Worm (Caenorhabditis elegans) whole organism, L3 larva: ENCODE results near the gene F34H10.5.
"Not testable (repeated sequence)": the region's sequence is repeated elsewhere in the genome, so short reads cannot be mapped to it uniquely, and the experiment has no call there.

Experiments
- R02D3.7 ChIP-seq: fragments of 150-350 bp; optimal IDR thresholded peaks from 2 replicates; lab custom pipeline; 2014; ENCODE audit warnings: missing biosample characterization, missing genetic modification characterization
- ceh-16 ChIP-seq: sonication (generic microtip); optimal IDR thresholded peaks from 2 replicates; lab custom pipeline; 2017; ENCODE audit warnings: missing biosample characterization, missing genetic modification characterization
- ceh-82 ChIP-seq: fragments of 150-350 bp; optimal IDR thresholded peaks from 2 replicates; lab custom pipeline; 2014; ENCODE audit warnings: missing biosample characterization, missing genetic modification characterization
- ceh-9 ChIP-seq: sonication (generic microtip); optimal IDR thresholded peaks from 2 replicates; lab custom pipeline; 2018; ENCODE audit warnings: missing biosample characterization, missing genetic modification characterization
- egl-5 ChIP-seq: fragments of 150-350 bp; optimal IDR thresholded peaks from 2 replicates; lab custom pipeline; 2017; ENCODE audit warnings: missing biosample characterization, missing genetic modification reagents, missing genetic modification characterization, inconsistent platforms
- elt-1 ChIP-seq: fragments of 150-350 bp; optimal IDR thresholded peaks from 2 replicates; lab custom pipeline; 2014; ENCODE audit warnings: missing biosample characterization, missing genetic modification characterization
- elt-2 ChIP-seq: sonication (generic microtip); optimal IDR thresholded peaks from 2 replicates; lab custom pipeline; 2016; ENCODE audit warnings: missing genetic modification reagents, mild to moderate bottlenecking, missing genetic modification characterization, missing compliant biosample characterization
- elt-3 ChIP-seq, 3 experiments: fragments of 150-350 bp in 1 of 3; sonication (generic microtip) in 2 of 3; optimal IDR thresholded peaks; 2 replicates in 2 of 3; 4 replicates in 1 of 3; lab custom pipeline; 2014 to 2017; ENCODE audit warnings: missing biosample characterization in 3 of 3, missing genetic modification characterization in 3 of 3
- fos-1 ChIP-seq: fragments of 150-350 bp; optimal IDR thresholded peaks from 2 replicates; lab custom pipeline; 2014; ENCODE audit warnings: missing biosample characterization, missing genetic modification characterization
- hmg-11 ChIP-seq: sonication (generic microtip); optimal IDR thresholded peaks from 2 replicates; lab custom pipeline; 2016; ENCODE audit warnings: missing genetic modification characterization, missing compliant biosample characterization
- jun-1 ChIP-seq: fragments of 150-350 bp; optimal IDR thresholded peaks from 2 replicates; lab custom pipeline; 2014; ENCODE audit warnings: missing biosample characterization, missing genetic modification reagents, missing genetic modification characterization
- lin-15B ChIP-seq: fragments of 150-350 bp; optimal IDR thresholded peaks from 2 replicates; lab custom pipeline; 2014; ENCODE audit warnings: missing biosample characterization, missing genetic modification characterization
- lin-39 ChIP-seq: fragments of 150-350 bp; optimal IDR thresholded peaks from 2 replicates; lab custom pipeline; 2018; ENCODE audit warnings: missing biosample characterization, missing genetic modification reagents, missing genetic modification characterization
- lsy-12 ChIP-seq: sonication (generic microtip); optimal IDR thresholded peaks from 2 replicates; lab custom pipeline; 2016; ENCODE audit warnings: mild to moderate bottlenecking, missing genetic modification characterization, missing compliant biosample characterization
- mdl-1 ChIP-seq: fragments of 150-350 bp; optimal IDR thresholded peaks from 2 replicates; lab custom pipeline; 2014; ENCODE audit warnings: missing biosample characterization, missing genetic modification characterization
- nfya-1 ChIP-seq: sonication (generic microtip); optimal IDR thresholded peaks from 2 replicates; lab custom pipeline; 2017; ENCODE audit warnings: missing genetic modification characterization, mild to moderate bottlenecking, missing compliant biosample characterization, antibody characterized with exemption, moderate library complexity; ENCODE audit not compliant: insufficient read depth
- nhr-23 ChIP-seq: fragments of 150-350 bp; optimal IDR thresholded peaks from 2 replicates; lab custom pipeline; 2014; ENCODE audit warnings: missing biosample characterization, missing genetic modification reagents, missing genetic modification characterization
- nhr-25 ChIP-seq: sonication (generic microtip); optimal IDR thresholded peaks from 2 replicates; lab custom pipeline; 2017; ENCODE audit warnings: missing biosample characterization, missing genetic modification characterization
- nhr-28 ChIP-seq: fragments of 150-350 bp; optimal IDR thresholded peaks from 2 replicates; lab custom pipeline; 2014; ENCODE audit warnings: missing biosample characterization, missing genetic modification characterization
- nhr-43 ChIP-seq: sonication (generic microtip); optimal IDR thresholded peaks from 2 replicates; lab custom pipeline; 2016; ENCODE audit warnings: mild to moderate bottlenecking, missing genetic modification characterization, missing compliant biosample characterization; ENCODE audit not compliant: poor library complexity, severe bottlenecking
- nhr-67 ChIP-seq: fragments of 150-350 bp; optimal IDR thresholded peaks from 2 replicates; lab custom pipeline; 2014; ENCODE audit warnings: missing biosample characterization, missing genetic modification characterization
- nhr-77 ChIP-seq: fragments of 150-350 bp; optimal IDR thresholded peaks from 2 replicates; lab custom pipeline; 2014; ENCODE audit warnings: missing biosample characterization, missing genetic modification characterization
- pha-4 ChIP-seq: fragments of 150-350 bp; optimal IDR thresholded peaks from 2 replicates; lab custom pipeline; 2014; ENCODE audit warnings: missing biosample characterization, missing genetic modification reagents, missing genetic modification characterization
- snpc-4 ChIP-seq: fragments of 150-350 bp; optimal IDR thresholded peaks from 2 replicates; lab custom pipeline; 2014; ENCODE audit warnings: missing biosample characterization, missing genetic modification characterization
- tbx-2 ChIP-seq: sonication (generic microtip); optimal IDR thresholded peaks from 2 replicates; lab custom pipeline; 2016; ENCODE audit warnings: mild to moderate bottlenecking, missing genetic modification characterization, missing compliant biosample characterization
- unc-39 ChIP-seq: sonication (generic microtip); optimal IDR thresholded peaks from 4 replicates; lab custom pipeline; 2017; ENCODE audit warnings: missing biosample characterization, missing genetic modification characterization
- unc-62 ChIP-seq: fragments of 150-350 bp; sonication (generic microtip); optimal IDR thresholded peaks from 4 replicates; lab custom pipeline; 2014; ENCODE audit warnings: missing biosample characterization, missing genetic modification reagents, missing genetic modification characterization
- ztf-11 ChIP-seq: fragments of 150-350 bp; optimal IDR thresholded peaks from 2 replicates; lab custom pipeline; 2014; ENCODE audit warnings: missing biosample characterization, missing genetic modification characterization
- ztf-4 ChIP-seq: fragments of 150-350 bp; optimal IDR thresholded peaks from 2 replicates; lab custom pipeline; 2014; ENCODE audit warnings: missing biosample characterization, missing genetic modification characterization

F34H10.5 gene

DNA sequence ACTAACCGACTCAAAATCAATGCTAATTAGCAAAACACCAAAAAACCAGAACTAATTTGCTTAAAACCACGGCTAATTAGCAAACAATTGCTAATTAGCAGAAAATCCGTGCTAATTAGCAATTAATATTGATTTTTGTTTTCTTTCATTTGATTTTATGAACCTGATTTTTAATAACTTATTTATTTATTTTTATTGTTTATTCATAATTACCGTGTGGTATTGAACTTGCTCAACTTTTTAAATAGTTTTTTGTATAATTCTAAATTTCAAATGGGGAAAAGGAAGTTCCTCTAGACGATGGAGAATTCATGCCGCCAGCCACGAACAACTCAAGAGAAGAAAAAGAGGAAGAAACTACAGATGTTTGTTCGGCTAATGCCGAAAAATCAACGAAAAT lies 9.7 kb upstream of the F34H10.5 start, which contains the start of gene F34H10.1:
Gene F34H10.1 (plus strand): TSS at position 301 of the 400 bp plus-strand sequence.
- TF ChIP-seq elt-1 (tag; lab: Kevin White, UChicago); mdl-1 (tag; lab: Kevin White, UChicago); nhr-25: not testable (repeated sequence)

DNA sequence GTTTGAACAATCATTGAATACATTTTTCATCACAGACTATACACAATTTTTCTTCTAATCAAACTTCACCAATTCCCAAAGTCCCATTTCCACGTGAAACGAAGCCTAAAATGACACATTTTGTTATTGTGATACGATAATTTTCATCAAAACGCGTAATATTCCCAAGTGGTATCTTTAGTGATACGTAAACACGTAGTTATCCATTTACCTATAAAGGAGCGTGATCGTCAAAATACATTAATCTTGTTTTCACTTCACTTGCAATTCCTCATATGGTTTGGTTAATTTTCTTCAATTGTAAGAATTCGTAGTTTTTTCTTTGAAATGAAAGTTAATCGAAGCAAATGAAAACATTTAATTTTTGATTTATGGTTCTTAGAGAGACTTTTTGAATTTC lies 5.9 kb upstream of the F34H10.5 start:
- no peak for TF ChIP-seq elt-1 (tag; lab: Kevin White, UChicago)
- TF ChIP-seq egl-5: no peak
- TF ChIP-seq unc-62 (GFP tag; lab: Kevin White, UChicago): no peak

DNA sequence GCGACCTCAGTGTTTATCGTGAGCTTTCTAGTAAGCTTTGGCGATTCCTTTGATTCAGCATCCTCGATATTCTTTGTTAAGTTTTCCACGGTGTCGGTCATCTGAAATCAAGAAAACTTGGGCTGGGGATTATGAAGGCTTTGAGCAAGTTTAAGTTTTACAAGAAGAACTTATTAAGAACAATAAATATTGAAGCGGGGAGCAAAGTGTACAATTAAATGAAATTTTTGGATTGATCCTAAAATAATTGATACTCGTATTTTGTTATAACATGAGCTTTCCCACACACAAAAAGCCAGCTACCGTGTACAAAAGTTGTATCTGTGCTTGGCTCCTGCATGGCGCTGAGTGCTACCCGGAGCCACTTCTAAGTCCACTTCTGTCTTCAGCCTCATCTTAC lies 551 bp upstream of the F34H10.5 start, which contains the start of gene F34H10.3:
Gene F34H10.3 (minus strand): TSS at position 101 of the 400 bp plus-strand sequence.
- TF ChIP-seq nhr-25 (no peak), ceh-82 (tag; lab: Kevin White, UChicago) (no peak), hmg-11 (tag; lab: Kevin White, UChicago) (no peak), lsy-12 (tag; lab: Kevin White, UChicago) (no peak), elt-3 (tag; optimal IDR thresholded peaks at IDR 0.05; lab: Kevin White, UChicago) (no peak), elt-1 (tag; lab: Kevin White, UChicago) (no peak), nfya-1 (tag; lab: Kevin White, UChicago) (no peak), nhr-28 (no peak)

DNA sequence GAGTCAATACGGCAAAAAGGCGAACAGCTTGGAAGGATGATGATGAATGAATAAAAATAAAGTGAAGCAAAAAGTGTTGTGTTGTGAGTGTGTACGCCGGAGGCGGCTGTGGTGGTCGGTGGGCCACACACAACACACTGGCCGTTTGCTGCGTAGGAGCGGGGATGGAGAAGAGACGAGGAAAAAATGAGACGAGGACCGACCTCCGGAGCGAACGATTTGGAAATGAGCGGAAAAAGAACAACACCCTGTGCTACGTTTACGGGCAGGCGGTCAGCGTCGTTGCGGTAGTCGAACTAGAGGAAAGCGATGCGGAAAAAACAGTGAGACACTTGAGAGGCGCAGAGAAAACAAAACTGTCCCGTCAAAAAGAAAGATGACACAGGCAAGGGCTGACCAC lies 1.7 kb downstream of the F34H10.5 start:
- TF ChIP-seq nhr-23 (tag; lab: Kevin White, UChicago): peak; percentile 39
- TF ChIP-seq unc-39 (tag; lab: Kevin White, UChicago): no peak
- TF ChIP-seq lin-15B (tag; lab: Kevin White, UChicago): no peak
- no peak for TF ChIP-seq nhr-77 (tag; lab: Kevin White, UChicago)
- peak; percentile 44 for TF ChIP-seq egl-5
- TF ChIP-seq ceh-82 (tag; lab: Kevin White, UChicago): no peak
- no peak for TF ChIP-seq ceh-9 (tag; lab: Kevin White, UChicago)
- no peak for TF ChIP-seq nhr-25
- TF ChIP-seq snpc-4 (tag; lab: Kevin White, UChicago): no peak
- TF ChIP-seq ceh-16: no peak
- TF ChIP-seq lin-39 (tag; lab: Kevin White, UChicago): peak; percentile 26
- TF ChIP-seq nhr-28: no peak
- TF ChIP-seq jun-1 (tag; lab: Kevin White, UChicago): no peak
- TF ChIP-seq elt-1 (tag; lab: Kevin White, UChicago): no peak
- TF ChIP-seq nhr-67 (tag; lab: Kevin White, UChicago): no peak
- no peak for TF ChIP-seq nfya-1 (tag; lab: Kevin White, UChicago)
- TF ChIP-seq hmg-11 (tag; lab: Kevin White, UChicago): no peak
- TF ChIP-seq, all 47 proteins: peak for 3

DNA sequence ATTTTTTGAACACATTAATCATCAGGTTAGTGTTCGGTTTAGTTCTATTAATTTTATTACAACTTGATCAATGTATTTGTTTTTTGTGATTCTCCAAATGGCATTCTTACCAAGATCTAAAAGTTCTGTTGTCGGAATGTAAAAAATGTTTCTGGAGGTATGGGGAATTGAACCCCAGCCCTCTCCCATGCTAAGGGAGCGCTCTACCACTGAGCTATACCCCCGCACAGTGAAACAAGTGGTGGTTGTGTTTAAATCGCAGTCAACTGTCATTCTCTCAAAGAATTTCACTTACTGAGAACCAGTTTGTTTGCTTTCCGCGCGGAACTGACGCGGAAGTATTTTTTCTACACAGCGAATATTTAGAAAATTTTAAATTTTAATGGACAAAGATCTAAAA lies 2.2 kb downstream of the F34H10.5 start:
- TF ChIP-seq nhr-25 (peak; percentile 35), R02D3.7 (peak; percentile 42), pha-4 (tag; lab: Kevin White, UChicago) (peak; percentile 39), ceh-9 (tag; lab: Kevin White, UChicago) (no peak), nhr-43 (tag; lab: Kevin White, UChicago) (peak; percentile 60), tbx-2 (peak; percentile 51), ztf-11 (tag; lab: Kevin White, UChicago) (no peak), nfya-1 (tag; lab: Kevin White, UChicago) (peak; percentile 57), elt-2 (tag; lab: Kevin White, UChicago) (peak; percentile 42), ceh-82 (tag; lab: Kevin White, UChicago) (peak; percentile 17), ztf-4 (tag; lab: Kevin White, UChicago) (peak; percentile 71), nhr-23 (tag; lab: Kevin White, UChicago) (peak; percentile 38), egl-5 (peak; percentile 52), hmg-11 (tag; lab: Kevin White, UChicago) (peak; percentile 63), lsy-12 (tag; lab: Kevin White, UChicago) (peak; percentile 37), ceh-16 (no peak), fos-1 (tag; lab: Kevin White, UChicago) (no peak)
- TF ChIP-seq, all 47 proteins: peak for 13
